Worm (Caenorhabditis elegans) whole organism, L3 larva: ENCODE data around the gene F59F5.4.
A peak's percentile ranks its signal among the peaks of the same experiment; 100 is the strongest.

Source experiments
- R02D3.7 ChIP-seq: fragments of 150-350 bp; optimal IDR thresholded peaks from 2 replicates; lab custom pipeline; 2014; ENCODE audit warnings: missing biosample characterization, missing genetic modification characterization
- ZK546.5 ChIP-seq: sonication (generic microtip); optimal IDR thresholded peaks from 2 replicates; lab custom pipeline; 2017; ENCODE audit warnings: missing biosample characterization, missing genetic modification characterization
- aly-2 ChIP-seq: fragments of 150-350 bp; optimal IDR thresholded peaks from 2 replicates; lab custom pipeline; 2014; ENCODE audit warnings: missing biosample characterization, missing genetic modification characterization
- ama-1 ChIP-seq: fragments of 150-350 bp; optimal IDR thresholded peaks from 2 replicates; lab custom pipeline; 2018
- ceh-28 ChIP-seq: fragments of 150-350 bp; optimal IDR thresholded peaks from 2 replicates; lab custom pipeline; 2014; ENCODE audit warnings: missing biosample characterization, missing genetic modification reagents, missing genetic modification characterization
- ceh-82 ChIP-seq: fragments of 150-350 bp; optimal IDR thresholded peaks from 2 replicates; lab custom pipeline; 2014; ENCODE audit warnings: missing biosample characterization, missing genetic modification characterization
- ceh-9 ChIP-seq: sonication (generic microtip); optimal IDR thresholded peaks from 2 replicates; lab custom pipeline; 2018; ENCODE audit warnings: missing biosample characterization, missing genetic modification characterization
- egl-27 ChIP-seq: sonication (generic microtip); optimal IDR thresholded peaks from 4 replicates; lab custom pipeline; 2017; ENCODE audit warnings: missing biosample characterization, missing genetic modification reagents, missing genetic modification characterization
- egl-5 ChIP-seq: fragments of 150-350 bp; optimal IDR thresholded peaks from 2 replicates; lab custom pipeline; 2017; ENCODE audit warnings: missing biosample characterization, missing genetic modification reagents, missing genetic modification characterization, inconsistent platforms
- elt-1 ChIP-seq: fragments of 150-350 bp; optimal IDR thresholded peaks from 2 replicates; lab custom pipeline; 2014; ENCODE audit warnings: missing biosample characterization, missing genetic modification characterization
- elt-2 ChIP-seq: sonication (generic microtip); optimal IDR thresholded peaks from 2 replicates; lab custom pipeline; 2016; ENCODE audit warnings: missing genetic modification reagents, mild to moderate bottlenecking, missing genetic modification characterization, missing compliant biosample characterization
- elt-3 ChIP-seq, 3 experiments: fragments of 150-350 bp in 1 of 3; sonication (generic microtip) in 2 of 3; optimal IDR thresholded peaks; 2 replicates in 2 of 3; 4 replicates in 1 of 3; lab custom pipeline; 2014 to 2017; ENCODE audit warnings: missing biosample characterization in 3 of 3, missing genetic modification characterization in 3 of 3
- eor-1 ChIP-seq, 2 experiments: fragments of 150-350 bp; optimal IDR thresholded peaks; 2 replicates each; lab custom pipeline; 2014 to 2018; ENCODE audit warnings: missing biosample characterization in 2 of 2, missing genetic modification characterization in 2 of 2
- fkh-10 ChIP-seq: sonication (generic microtip); optimal IDR thresholded peaks from 2 replicates; lab custom pipeline; 2017; ENCODE audit warnings: missing biosample characterization, missing genetic modification reagents, missing genetic modification characterization
- fkh-2 ChIP-seq: fragments of 150-350 bp; optimal IDR thresholded peaks from 2 replicates; lab custom pipeline; 2014; ENCODE audit warnings: missing biosample characterization, missing genetic modification reagents, missing genetic modification characterization
- hmg-11 ChIP-seq: sonication (generic microtip); optimal IDR thresholded peaks from 2 replicates; lab custom pipeline; 2016; ENCODE audit warnings: missing genetic modification characterization, missing compliant biosample characterization
- jun-1 ChIP-seq: fragments of 150-350 bp; optimal IDR thresholded peaks from 2 replicates; lab custom pipeline; 2014; ENCODE audit warnings: missing biosample characterization, missing genetic modification reagents, missing genetic modification characterization
- lin-15B ChIP-seq: fragments of 150-350 bp; optimal IDR thresholded peaks from 2 replicates; lab custom pipeline; 2014; ENCODE audit warnings: missing biosample characterization, missing genetic modification characterization
- lin-39 ChIP-seq: fragments of 150-350 bp; optimal IDR thresholded peaks from 2 replicates; lab custom pipeline; 2018; ENCODE audit warnings: missing biosample characterization, missing genetic modification reagents, missing genetic modification characterization
- lsy-12 ChIP-seq: sonication (generic microtip); optimal IDR thresholded peaks from 2 replicates; lab custom pipeline; 2016; ENCODE audit warnings: mild to moderate bottlenecking, missing genetic modification characterization, missing compliant biosample characterization
- mdl-1 ChIP-seq: fragments of 150-350 bp; optimal IDR thresholded peaks from 2 replicates; lab custom pipeline; 2014; ENCODE audit warnings: missing biosample characterization, missing genetic modification characterization
- mml-1 ChIP-seq: fragments of 150-350 bp; sonication (generic microtip); optimal IDR thresholded peaks from 3 replicates; lab custom pipeline; 2014; ENCODE audit warnings: missing biosample characterization, missing genetic modification characterization
- nfya-1 ChIP-seq: sonication (generic microtip); optimal IDR thresholded peaks from 2 replicates; lab custom pipeline; 2017; ENCODE audit warnings: missing genetic modification characterization, mild to moderate bottlenecking, missing compliant biosample characterization, antibody characterized with exemption, moderate library complexity; ENCODE audit not compliant: insufficient read depth
- nhr-23 ChIP-seq: fragments of 150-350 bp; optimal IDR thresholded peaks from 2 replicates; lab custom pipeline; 2014; ENCODE audit warnings: missing biosample characterization, missing genetic modification reagents, missing genetic modification characterization
- nhr-237 ChIP-seq: fragments of 150-350 bp; optimal IDR thresholded peaks from 2 replicates; lab custom pipeline; 2014; ENCODE audit warnings: missing biosample characterization, missing genetic modification characterization
- nhr-25 ChIP-seq: sonication (generic microtip); optimal IDR thresholded peaks from 2 replicates; lab custom pipeline; 2017; ENCODE audit warnings: missing biosample characterization, missing genetic modification characterization
- nhr-28 ChIP-seq: fragments of 150-350 bp; optimal IDR thresholded peaks from 2 replicates; lab custom pipeline; 2014; ENCODE audit warnings: missing biosample characterization, missing genetic modification characterization
- nhr-43 ChIP-seq: sonication (generic microtip); optimal IDR thresholded peaks from 2 replicates; lab custom pipeline; 2016; ENCODE audit warnings: mild to moderate bottlenecking, missing genetic modification characterization, missing compliant biosample characterization; ENCODE audit not compliant: poor library complexity, severe bottlenecking
- nhr-67 ChIP-seq: fragments of 150-350 bp; optimal IDR thresholded peaks from 2 replicates; lab custom pipeline; 2014; ENCODE audit warnings: missing biosample characterization, missing genetic modification characterization
- nhr-76 ChIP-seq: fragments of 150-350 bp; sonication (generic microtip); optimal IDR thresholded peaks from 5 replicates; lab custom pipeline; 2014; ENCODE audit warnings: missing biosample characterization, missing genetic modification characterization
- nhr-77 ChIP-seq: fragments of 150-350 bp; optimal IDR thresholded peaks from 2 replicates; lab custom pipeline; 2014; ENCODE audit warnings: missing biosample characterization, missing genetic modification characterization
- pha-4 ChIP-seq: fragments of 150-350 bp; optimal IDR thresholded peaks from 2 replicates; lab custom pipeline; 2014; ENCODE audit warnings: missing biosample characterization, missing genetic modification reagents, missing genetic modification characterization
- pqm-1 ChIP-seq: fragments of 150-350 bp; optimal IDR thresholded peaks from 2 replicates; lab custom pipeline; 2017; ENCODE audit warnings: missing biosample characterization, missing genetic modification characterization, inconsistent platforms
- sea-2 ChIP-seq: fragments of 150-350 bp; sonication (generic microtip); optimal IDR thresholded peaks from 4 replicates; lab custom pipeline; 2014; ENCODE audit warnings: missing biosample characterization, missing genetic modification reagents, missing genetic modification characterization
- skn-1 ChIP-seq: fragments of 150-350 bp; optimal IDR thresholded peaks from 2 replicates; lab custom pipeline; 2014; ENCODE audit warnings: missing biosample characterization, missing genetic modification characterization
- snpc-4 ChIP-seq: fragments of 150-350 bp; optimal IDR thresholded peaks from 2 replicates; lab custom pipeline; 2014; ENCODE audit warnings: missing biosample characterization, missing genetic modification characterization
- tbx-2 ChIP-seq: sonication (generic microtip); optimal IDR thresholded peaks from 2 replicates; lab custom pipeline; 2016; ENCODE audit warnings: mild to moderate bottlenecking, missing genetic modification characterization, missing compliant biosample characterization
- unc-39 ChIP-seq: sonication (generic microtip); optimal IDR thresholded peaks from 4 replicates; lab custom pipeline; 2017; ENCODE audit warnings: missing biosample characterization, missing genetic modification characterization
- unc-62 ChIP-seq: fragments of 150-350 bp; sonication (generic microtip); optimal IDR thresholded peaks from 4 replicates; lab custom pipeline; 2014; ENCODE audit warnings: missing biosample characterization, missing genetic modification reagents, missing genetic modification characterization
- zag-1 ChIP-seq: fragments of 150-350 bp; optimal IDR thresholded peaks from 2 replicates; lab custom pipeline; 2014; ENCODE audit warnings: missing biosample characterization, missing genetic modification characterization
- ztf-11 ChIP-seq: fragments of 150-350 bp; optimal IDR thresholded peaks from 2 replicates; lab custom pipeline; 2014; ENCODE audit warnings: missing biosample characterization, missing genetic modification characterization
- ztf-4 ChIP-seq: fragments of 150-350 bp; optimal IDR thresholded peaks from 2 replicates; lab custom pipeline; 2014; ENCODE audit warnings: missing biosample characterization, missing genetic modification characterization

F59F5.4 gene

DNA sequence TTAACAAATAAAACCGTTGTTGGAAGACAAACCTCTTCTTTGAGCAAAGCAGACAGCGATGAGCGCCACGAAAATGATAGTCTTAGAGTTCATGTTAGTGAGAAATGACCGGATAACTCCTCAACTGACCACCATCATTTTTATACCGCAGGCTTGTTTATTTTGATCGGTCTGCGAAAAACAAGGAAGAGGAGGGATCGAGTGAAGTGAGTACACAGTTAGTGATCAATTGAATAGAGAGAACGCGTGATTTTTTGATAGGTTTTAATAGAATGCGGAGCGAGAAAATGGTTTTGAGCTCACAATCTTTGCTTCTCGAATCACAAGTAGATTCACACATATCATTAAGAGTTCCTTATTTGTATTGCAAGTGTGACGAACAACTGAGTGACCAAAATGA, 21.5 kb upstream of the F59F5.4 start, which contains the start of gene F14F3.4:
Gene F14F3.4, minus strand, starts transcription at position 101 of the 400 bp plus-strand sequence.
- no peak for TF ChIP-seq nfya-1
- TF ChIP-seq ztf-11 (tag; lab: Kevin White, UChicago) = no peak
- no peak for TF ChIP-seq nhr-23 (tag; lab: Kevin White, UChicago)
- no peak for TF ChIP-seq fkh-10 (GFP tag; lab: Kevin White, UChicago)
- TF ChIP-seq unc-39 (tag; lab: Kevin White, UChicago) = no peak
- no peak for TF ChIP-seq ZK546.5
- TF ChIP-seq lin-39 (tag; lab: Kevin White, UChicago) = no peak
- no peak for TF ChIP-seq egl-5 (tag; lab: Kevin White, UChicago)
- TF ChIP-seq R02D3.7 = no peak
- no peak for TF ChIP-seq elt-2 (tag; lab: Kevin White, UChicago)
- no peak for TF ChIP-seq elt-3 (tag; optimal IDR thresholded peaks at IDR 0.05; lab: Kevin White, UChicago)
- no peak for TF ChIP-seq unc-62 (GFP tag; lab: Kevin White, UChicago)
- TF ChIP-seq nhr-77 = no peak
- no peak for TF ChIP-seq zag-1 (tag; lab: Kevin White, UChicago)
- no peak for TF ChIP-seq aly-2
- no peak for TF ChIP-seq eor-1 (tag; optimal IDR thresholded peaks at IDR 0.05; lab: Kevin White, UChicago)
- no peak for TF ChIP-seq jun-1 (tag; lab: Kevin White, UChicago)
- no peak for TF ChIP-seq nhr-237 (tag; lab: Kevin White, UChicago)
- no peak for TF ChIP-seq elt-1

DNA sequence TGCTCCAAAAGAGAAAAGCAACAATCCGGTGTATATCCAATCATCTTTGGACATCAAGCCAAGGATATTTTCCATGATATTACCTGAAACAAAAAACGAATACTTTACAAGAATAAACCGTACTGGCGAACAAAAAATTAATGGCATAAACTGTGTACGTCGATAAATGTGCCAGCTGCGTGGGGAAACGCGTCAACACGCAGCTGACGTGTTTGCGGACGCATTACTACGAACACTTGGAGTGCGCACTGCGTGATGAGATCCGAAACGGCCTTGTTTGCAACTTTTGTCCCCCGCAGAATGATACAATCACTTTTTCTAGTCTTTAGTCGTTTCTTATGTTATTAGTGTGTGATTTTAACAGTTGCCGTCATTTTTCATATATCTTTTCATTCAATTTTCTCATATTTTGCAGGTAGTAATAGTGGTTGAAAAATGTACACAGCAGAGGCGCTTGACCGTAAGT, 18.3 kb upstream of the F59F5.4 start, which contains the start of the genes mboa-7 and git-1:
Gene mboa-7, minus strand, starts transcription at position 83 of the 466 bp plus-strand sequence.
Gene git-1, plus strand, starts transcription at position 416 of the 466 bp plus-strand sequence.
- TF ChIP-seq ZK546.5 (no peak), unc-39 (tag; lab: Kevin White, UChicago) (no peak), zag-1 (tag; lab: Kevin White, UChicago) (no peak), jun-1 (tag; lab: Kevin White, UChicago) (peak; percentile 49), hmg-11 (tag; lab: Kevin White, UChicago) (no peak), elt-2 (tag; lab: Kevin White, UChicago) (no peak), pha-4 (tag; lab: Kevin White, UChicago) (peak; percentile 52), ama-1 (lab: Kevin White, UChicago) (no peak), sea-2 (GFP tag; lab: Kevin White, UChicago) (no peak), nhr-76 (tag; lab: Kevin White, UChicago) (no peak), lin-39 (tag; lab: Kevin White, UChicago) (peak; percentile 82), nfya-1 (peak; percentile 55), nhr-23 (tag; lab: Kevin White, UChicago) (peak; percentile 18), mml-1 (tag; lab: Kevin White, UChicago) (no peak), nhr-43 (peak; percentile 63), aly-2 (no peak), ceh-82 (tag; lab: Kevin White, UChicago) (no peak), unc-62 (GFP tag; lab: Kevin White, UChicago) (no peak), lin-15B (tag; lab: Kevin White, UChicago) (peak; percentile 35), nhr-237 (tag; lab: Kevin White, UChicago) (no peak), ztf-11 (tag; lab: Kevin White, UChicago) (no peak), ceh-9 (tag; lab: Kevin White, UChicago) (no peak), egl-27 (tag; lab: Kevin White, UChicago) (no peak), lsy-12 (tag; lab: Kevin White, UChicago) (peak; percentile 0), nhr-77 (no peak), snpc-4 (tag; lab: Kevin White, UChicago) (peak; percentile 68), nhr-25 (tag; lab: Kevin White, UChicago) (peak; percentile 92), fkh-10 (GFP tag; lab: Kevin White, UChicago) (no peak), tbx-2 (tag; lab: Kevin White, UChicago) (no peak), elt-3 (tag; optimal IDR thresholded peaks at IDR 0.05; lab: Kevin White, UChicago) (no peak), mdl-1 (no peak), nhr-28 (tag; lab: Kevin White, UChicago) (no peak), ceh-28 (tag; lab: Kevin White, UChicago) (peak; percentile 42), egl-5 (tag; lab: Kevin White, UChicago) (no peak)

DNA sequence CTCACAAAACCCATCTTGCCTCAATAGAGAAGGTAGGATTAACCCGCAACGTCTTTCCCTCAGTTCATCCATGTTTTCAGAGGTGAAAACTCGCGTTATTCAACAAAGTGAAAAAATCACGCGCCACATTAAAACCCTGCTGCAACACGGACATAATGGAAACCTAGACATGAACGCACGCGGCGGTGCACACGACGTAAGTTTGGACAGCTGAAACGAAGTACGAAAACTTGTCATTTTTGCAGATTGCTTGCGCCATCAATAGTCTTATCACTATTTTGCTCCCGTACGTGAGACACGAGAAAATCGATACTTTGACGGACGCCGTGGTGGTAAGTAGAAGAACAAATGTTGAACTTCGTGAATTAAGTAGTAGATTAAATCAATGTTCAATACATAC, 15.4 kb upstream of the F59F5.4 start:
- peak; percentile 10 for TF ChIP-seq pha-4 (tag; lab: Kevin White, UChicago)
- no peak for TF ChIP-seq nhr-67 (tag; lab: Kevin White, UChicago)
- no peak for TF ChIP-seq ztf-11 (tag; lab: Kevin White, UChicago)
- no peak for TF ChIP-seq lin-15B (tag; lab: Kevin White, UChicago)
- no peak for TF ChIP-seq nhr-28 (tag; lab: Kevin White, UChicago)
- no peak for TF ChIP-seq nhr-25 (tag; lab: Kevin White, UChicago)
- TF ChIP-seq elt-3 (tag; optimal IDR thresholded peaks at IDR 0.05; lab: Kevin White, UChicago) = no peak
- no peak for TF ChIP-seq skn-1 (tag; lab: Kevin White, UChicago)
- no peak for TF ChIP-seq ceh-28 (tag; lab: Kevin White, UChicago)
- TF ChIP-seq egl-5 (tag; lab: Kevin White, UChicago) = no peak
- TF ChIP-seq nhr-76 (tag; lab: Kevin White, UChicago) = no peak
- TF ChIP-seq unc-39 (tag; lab: Kevin White, UChicago) = no peak
- TF ChIP-seq mml-1 (tag; lab: Kevin White, UChicago) = no peak
- TF ChIP-seq fkh-10 (GFP tag; lab: Kevin White, UChicago) = no peak
- no peak for TF ChIP-seq hmg-11 (tag; lab: Kevin White, UChicago)
- no peak for TF ChIP-seq fkh-2
- TF ChIP-seq elt-2 (tag; lab: Kevin White, UChicago) = peak; percentile 73
- peak; percentile 45 for TF ChIP-seq pqm-1 (tag; lab: Kevin White, UChicago)
- TF ChIP-seq mdl-1 = no peak
- TF ChIP-seq zag-1 (tag; lab: Kevin White, UChicago) = no peak
- TF ChIP-seq eor-1 (tag; optimal IDR thresholded peaks at IDR 0.05; lab: Kevin White, UChicago) = no peak
- TF ChIP-seq nfya-1 = no peak
- no peak for TF ChIP-seq ztf-4 (tag; lab: Kevin White, UChicago)
- no peak for TF ChIP-seq unc-62 (GFP tag; lab: Kevin White, UChicago)
- TF ChIP-seq tbx-2 (tag; lab: Kevin White, UChicago) = no peak
- TF ChIP-seq, all 47 proteins: peak for 3
